Worm (Caenorhabditis elegans) whole organism, L1 larva: ENCODE measurements around the gene mrpl-11.

Experiments
- C04F5.9 ChIP-seq: sonication (generic microtip); optimal IDR thresholded peaks from 2 replicates; lab custom pipeline; 2016; ENCODE audit warnings: missing genetic modification characterization, missing compliant biosample characterization
- C16A3.4 ChIP-seq: fragments of 150-350 bp; optimal IDR thresholded peaks from 2 replicates; lab custom pipeline; 2014; ENCODE audit warnings: missing biosample characterization, missing genetic modification characterization
- F16B12.6 ChIP-seq: fragments of 150-350 bp; optimal IDR thresholded peaks from 2 replicates; lab custom pipeline; 2014; ENCODE audit warnings: missing biosample characterization, missing genetic modification characterization
- Y116A8C.19 ChIP-seq: sonication (generic microtip); optimal IDR thresholded peaks from 2 replicates; lab custom pipeline; 2016; ENCODE audit warnings: missing compliant biosample characterization, missing genetic modification characterization, borderline replicate concordance
- aha-1 ChIP-seq: fragments of 150-350 bp; optimal IDR thresholded peaks from 2 replicates; lab custom pipeline; 2014; ENCODE audit warnings: missing biosample characterization, missing genetic modification characterization
- alr-1 ChIP-seq: fragments of 200-800 bp; sonication (Bioruptor generic); optimal IDR thresholded peaks from 2 replicates; lab custom pipeline; 2018; ENCODE audit warnings: borderline replicate concordance, mild to moderate bottlenecking, missing genetic modification characterization, missing compliant biosample characterization
- aly-2 ChIP-seq: fragments of 150-350 bp; optimal IDR thresholded peaks from 2 replicates; lab custom pipeline; 2014; ENCODE audit warnings: missing biosample characterization, missing genetic modification characterization
- ceh-63 ChIP-seq: fragments of 200-800 bp; sonication (Bioruptor generic); optimal IDR thresholded peaks from 2 replicates; lab custom pipeline; 2018; ENCODE audit warnings: mild to moderate bottlenecking, missing genetic modification characterization, missing compliant biosample characterization
- ceh-82 ChIP-seq, 3 experiments: fragments of 150-350 bp in 1 of 3; sonication (generic microtip) in 2 of 3; optimal IDR thresholded peaks; 2 replicates each; lab custom pipeline; 2014 to 2017; ENCODE audit warnings: missing biosample characterization in 3 of 3, missing genetic modification characterization in 3 of 3
- ceh-88 ChIP-seq: fragments of 200-800 bp; sonication (Bioruptor generic); IDR thresholded peaks from 2 replicates; pipeline ENCODE4 v1.3.6; 2022; ENCODE audit warnings: missing genetic modification characterization, missing compliant biosample characterization
- ceh-90 ChIP-seq: sonication (generic microtip); optimal IDR thresholded peaks from 2 replicates; lab custom pipeline; 2016; ENCODE audit warnings: missing genetic modification characterization, missing compliant biosample characterization
- ces-1 ChIP-seq: fragments of 150-350 bp; optimal IDR thresholded peaks from 2 replicates; lab custom pipeline; 2014; ENCODE audit warnings: missing biosample characterization, missing genetic modification reagents, missing genetic modification characterization
- dpl-1 ChIP-seq, 3 experiments: fragments of 150-350 bp in 2 of 3; sonication (generic microtip) in 1 of 3; optimal IDR thresholded peaks; 2 replicates each; lab custom pipeline; 2014 to 2017; ENCODE audit warnings: missing biosample characterization in 3 of 3, missing genetic modification characterization in 3 of 3, missing genetic modification reagents in 3 of 3
- efl-1 ChIP-seq, 4 experiments: fragments of 150-350 bp; optimal IDR thresholded peaks in 3 of 4; peaks in 1 of 4; 1 replicate in 1 of 4; 2 replicates in 3 of 4; lab custom pipeline; 2014; ENCODE audit warnings: missing biosample characterization in 2 of 4, missing genetic modification characterization in 2 of 4, missing genetic modification reagents in 2 of 4
- egl-27 ChIP-seq, 2 experiments: fragments of 150-350 bp in 1 of 2; sonication (generic microtip); optimal IDR thresholded peaks; 3 replicates each; lab custom pipeline; 2017 to 2018; ENCODE audit warnings: missing biosample characterization in 2 of 2, missing genetic modification characterization in 2 of 2, missing genetic modification reagents in 2 of 2
- elt-2 ChIP-seq: sonication (generic microtip); optimal IDR thresholded peaks from 2 replicates; lab custom pipeline; 2016; ENCODE audit warnings: missing genetic modification characterization, mild to moderate bottlenecking, inconsistent platforms, missing compliant biosample characterization, missing genetic modification reagents
- elt-3 ChIP-seq, 6 experiments: fragments of 150-350 bp in 1 of 6; sonication (generic microtip); optimal IDR thresholded peaks; 2 replicates each; lab custom pipeline; 2017 to 2018; ENCODE audit warnings: missing biosample characterization in 6 of 6, missing genetic modification characterization in 6 of 6, inconsistent platforms in 1 of 6
- fkh-4 ChIP-seq: sonication (generic microtip); optimal IDR thresholded peaks from 2 replicates; lab custom pipeline; 2016; ENCODE audit warnings: missing compliant biosample characterization, missing genetic modification characterization, borderline replicate concordance
- fkh-8 ChIP-seq: sonication (generic microtip); optimal IDR thresholded peaks from 2 replicates; lab custom pipeline; 2016; ENCODE audit warnings: mild to moderate bottlenecking, missing genetic modification characterization, missing compliant biosample characterization
- hlh-17 ChIP-seq: fragments of 200-800 bp; sonication (Bioruptor generic); optimal IDR thresholded peaks from 2 replicates; lab custom pipeline; 2018; ENCODE audit warnings: missing genetic modification characterization, mild to moderate bottlenecking, missing compliant biosample characterization, moderate library complexity, borderline replicate concordance
- irx-1 ChIP-seq: sonication (generic microtip); optimal IDR thresholded peaks from 2 replicates; lab custom pipeline; 2016; ENCODE audit warnings: missing genetic modification characterization, missing compliant biosample characterization
- isw-1 ChIP-seq: fragments of 200-800 bp; sonication (Bioruptor generic); IDR thresholded peaks from 2 replicates; pipeline ENCODE4 v1.3.6; 2022; ENCODE audit warnings: missing genetic modification characterization, missing compliant biosample characterization
- lin-13 ChIP-seq: fragments of 150-350 bp; optimal IDR thresholded peaks from 2 replicates; lab custom pipeline; 2014; ENCODE audit warnings: missing biosample characterization, missing genetic modification reagents, missing genetic modification characterization
- lin-35 ChIP-seq, 2 experiments: fragments of 150-350 bp; optimal IDR thresholded peaks; 2 replicates each; lab custom pipeline; 2014; ENCODE audit warnings: missing biosample characterization in 2 of 2, missing genetic modification characterization in 2 of 2, missing genetic modification reagents in 2 of 2
- lin-39 ChIP-seq: fragments of 150-350 bp; optimal IDR thresholded peaks from 2 replicates; lab custom pipeline; 2014; ENCODE audit warnings: missing biosample characterization, missing genetic modification reagents, missing genetic modification characterization
- lir-3 ChIP-seq: sonication (generic microtip); optimal IDR thresholded peaks from 2 replicates; lab custom pipeline; 2016; ENCODE audit warnings: mild to moderate bottlenecking, missing genetic modification characterization, moderate library complexity, missing compliant biosample characterization; ENCODE audit not compliant: poor library complexity
- lsy-2 ChIP-seq, 2 experiments: fragments of 150-350 bp; optimal IDR thresholded peaks; 2 replicates each; lab custom pipeline; 2014; ENCODE audit warnings: missing biosample characterization in 2 of 2, missing genetic modification characterization in 2 of 2
- mab-9 ChIP-seq: fragments of 200-800 bp; sonication (Bioruptor generic); IDR thresholded peaks from 2 replicates; pipeline ENCODE4 v1.3.6; 2022; ENCODE audit warnings: missing genetic modification reagents, missing genetic modification characterization, missing compliant biosample characterization
- mdl-1 ChIP-seq, 2 experiments: fragments of 150-350 bp; optimal IDR thresholded peaks; 2 replicates each; lab custom pipeline; 2014 to 2017; ENCODE audit warnings: missing biosample characterization in 2 of 2, missing genetic modification characterization in 2 of 2, inconsistent platforms in 1 of 2
- mef-2 ChIP-seq: fragments of 150-350 bp; optimal IDR thresholded peaks from 2 replicates; lab custom pipeline; 2014; ENCODE audit warnings: missing biosample characterization, missing genetic modification characterization
- nhr-11 ChIP-seq: fragments of 150-350 bp; optimal IDR thresholded peaks from 2 replicates; lab custom pipeline; 2014; ENCODE audit warnings: missing biosample characterization, missing genetic modification characterization
- nhr-12 ChIP-seq: sonication (generic microtip); optimal IDR thresholded peaks from 2 replicates; lab custom pipeline; 2017; ENCODE audit warnings: missing biosample characterization, missing genetic modification characterization
- nhr-19 ChIP-seq: fragments of 200-800 bp; sonication (Bioruptor generic); conservative IDR thresholded peaks from 2 replicates; pipeline ENCODE4 v1.3.6; 2022; ENCODE audit warnings: missing genetic modification characterization, missing compliant biosample characterization
- nhr-20 ChIP-seq: sonication (generic microtip); optimal IDR thresholded peaks from 2 replicates; lab custom pipeline; 2016; ENCODE audit warnings: mild to moderate bottlenecking, missing genetic modification characterization, missing compliant biosample characterization
- nhr-237 ChIP-seq: fragments of 150-350 bp; optimal IDR thresholded peaks from 2 replicates; lab custom pipeline; 2014; ENCODE audit warnings: missing biosample characterization, missing genetic modification characterization
- nhr-28 ChIP-seq: fragments of 150-350 bp; optimal IDR thresholded peaks from 2 replicates; lab custom pipeline; 2014; ENCODE audit warnings: missing biosample characterization, missing genetic modification characterization
- nhr-47 ChIP-seq: sonication (generic microtip); optimal IDR thresholded peaks from 2 replicates; lab custom pipeline; 2016; ENCODE audit warnings: mild to moderate bottlenecking, missing genetic modification characterization, moderate library complexity, missing compliant biosample characterization
- nhr-84 ChIP-seq: sonication (generic microtip); optimal IDR thresholded peaks from 2 replicates; lab custom pipeline; 2017; ENCODE audit warnings: missing biosample characterization, missing genetic modification characterization
- nhr-85 ChIP-seq: sonication (generic microtip); peaks from one replicate; lab custom pipeline; 2016; ENCODE audit warnings: missing genetic modification characterization, inconsistent platforms, missing compliant biosample characterization
- pax-3 ChIP-seq: fragments of 200-800 bp; sonication (Bioruptor generic); optimal IDR thresholded peaks from 2 replicates; lab custom pipeline; 2018; ENCODE audit warnings: mild to moderate bottlenecking, missing genetic modification characterization, moderate library complexity, missing compliant biosample characterization
- rnt-1 ChIP-seq: sonication (generic microtip); optimal IDR thresholded peaks from 2 replicates; lab custom pipeline; 2016; ENCODE audit warnings: mild to moderate bottlenecking, missing genetic modification characterization, moderate library complexity, missing compliant biosample characterization
- skn-1 ChIP-seq: fragments of 150-350 bp; optimal IDR thresholded peaks from 2 replicates; lab custom pipeline; 2014; ENCODE audit warnings: missing biosample characterization, missing genetic modification characterization
- snpc-4 ChIP-seq: fragments of 150-350 bp; optimal IDR thresholded peaks from 2 replicates; lab custom pipeline; 2014; ENCODE audit warnings: missing biosample characterization, missing genetic modification characterization
- sox-4 ChIP-seq: sonication (generic microtip); optimal IDR thresholded peaks from 2 replicates; lab custom pipeline; 2016; ENCODE audit warnings: missing genetic modification characterization, missing compliant biosample characterization
- sptf-1 ChIP-seq: fragments of 150-350 bp; optimal IDR thresholded peaks from 2 replicates; lab custom pipeline; 2014; ENCODE audit warnings: missing biosample characterization, missing genetic modification characterization
- sup-37 ChIP-seq: fragments of 200-800 bp; sonication (Bioruptor generic); optimal IDR thresholded peaks from 2 replicates; lab custom pipeline; 2018; ENCODE audit warnings: mild to moderate bottlenecking, missing genetic modification characterization, missing compliant biosample characterization
- tlp-1 ChIP-seq: fragments of 150-350 bp; optimal IDR thresholded peaks from 2 replicates; lab custom pipeline; 2014; ENCODE audit warnings: missing biosample characterization, missing genetic modification characterization
- unc-86 ChIP-seq: sonication (generic microtip); optimal IDR thresholded peaks from 2 replicates; lab custom pipeline; 2016; ENCODE audit warnings: missing genetic modification characterization, missing compliant biosample characterization
- vab-15 ChIP-seq: sonication (generic microtip); optimal IDR thresholded peaks from 2 replicates; lab custom pipeline; 2017; ENCODE audit warnings: missing genotype, mild to moderate bottlenecking, missing genetic modification characterization, missing compliant biosample characterization
- zag-1 ChIP-seq: fragments of 150-350 bp; optimal IDR thresholded peaks from 2 replicates; lab custom pipeline; 2014; ENCODE audit warnings: missing biosample characterization, missing genetic modification characterization
- ztf-4 ChIP-seq: fragments of 150-350 bp; optimal IDR thresholded peaks from 2 replicates; lab custom pipeline; 2014; ENCODE audit warnings: missing biosample characterization, missing genetic modification characterization

The mrpl-11 gene

DNA sequence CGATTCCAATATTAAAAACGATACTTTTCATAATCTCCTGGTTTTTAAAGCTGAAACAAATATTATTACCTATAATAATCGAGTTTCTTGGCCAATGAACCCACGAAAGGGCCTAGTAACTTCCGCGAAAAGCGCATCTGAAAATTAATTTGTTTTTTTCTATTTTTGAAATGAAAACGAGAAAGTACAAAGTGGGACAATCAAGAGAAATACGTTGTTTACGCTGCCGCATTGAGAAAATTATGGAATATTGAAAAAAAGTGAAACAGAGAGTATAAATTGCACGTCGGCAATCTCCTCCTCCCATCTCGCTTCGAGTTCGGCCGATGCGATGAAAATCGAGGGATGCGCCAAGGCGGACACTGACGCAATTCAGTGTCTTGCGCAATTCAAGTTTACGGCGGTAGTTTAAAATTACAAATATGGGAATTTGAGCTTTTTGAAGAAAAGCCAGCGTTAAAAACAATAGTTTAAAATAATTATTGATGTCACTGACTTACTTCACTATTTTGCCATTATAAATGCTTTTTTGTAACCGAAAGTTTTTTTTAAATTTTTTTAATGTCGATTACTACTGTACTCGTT, 23.9 kb downstream of the mrpl-11 start, which contains the start of gene pdhk-2 (continued):
- TF ChIP-seq lin-13: peak; percentile 92
- TF ChIP-seq elt-3 (tag; optimal IDR thresholded peaks at IDR 0.05; lab: Kevin White, UChicago): peak in 3 of 6 experiments; percentile 35 to 89 (median 88)
- TF ChIP-seq aly-2 (tag; lab: Kevin White, UChicago): peak; percentile 78
- peak; percentile 88 for TF ChIP-seq ztf-4
- peak; percentile 92 for TF ChIP-seq irx-1
- TF ChIP-seq nhr-20 (tag; lab: Kevin White, UChicago): peak; percentile 96
- TF ChIP-seq aha-1: peak; percentile 63
- peak; percentile 69 for TF ChIP-seq mef-2 (tag; lab: Kevin White, UChicago)
- no peak for TF ChIP-seq alr-1 (tag; lab: Kevin White, UChicago)
- TF ChIP-seq dpl-1 (GFP tag; optimal IDR thresholded peaks at IDR 0.05; lab: Kevin White, UChicago): peak; percentile 99 to 100 (median 99)
- peak; percentile 68 for TF ChIP-seq mab-9
- TF ChIP-seq lin-39 (tag; lab: Kevin White, UChicago): peak; percentile 94
- TF ChIP-seq ceh-82 (tag; optimal IDR thresholded peaks at IDR 0.05; lab: Kevin White, UChicago): peak; percentile 93 to 97 (median 94)
- TF ChIP-seq egl-27 (tag; optimal IDR thresholded peaks at IDR 0.05; lab: Kevin White, UChicago): no peak
- TF ChIP-seq lir-3 (tag; lab: Kevin White, UChicago): peak; percentile 82
- peak; percentile 81 for TF ChIP-seq sox-4 (tag; lab: Kevin White, UChicago)
- TF ChIP-seq ces-1 (GFP tag; lab: Kevin White, UChicago): no peak
- TF ChIP-seq efl-1 (optimal IDR thresholded peaks at IDR 0.05; lab: Kevin White, UChicago): peak; percentile 97 to 100
- peak; percentile 99 to 100 for TF ChIP-seq efl-1 (GFP tag; optimal IDR thresholded peaks at IDR 0.05 in 1 of 2; lab: Kevin White, UChicago)
- peak; percentile 94 for TF ChIP-seq C04F5.9 (tag; lab: Kevin White, UChicago)
- peak; percentile 82 for TF ChIP-seq zag-1 (tag; lab: Kevin White, UChicago)
- peak; percentile 99 to 100 for TF ChIP-seq lin-35 (GFP tag; optimal IDR thresholded peaks at IDR 0.05; lab: Kevin White, UChicago)
- TF ChIP-seq elt-2 (tag; lab: Kevin White, UChicago): peak; percentile 85
- peak; percentile 91 for TF ChIP-seq pax-3 (tag; lab: Kevin White, UChicago)
- peak; percentile 98 for TF ChIP-seq nhr-85 (tag; lab: Kevin White, UChicago)
- no peak for TF ChIP-seq hlh-17 (GFP tag; lab: Kevin White, UChicago)
- no peak for TF ChIP-seq nhr-28 (tag; lab: Kevin White, UChicago)
- TF ChIP-seq nhr-11 (tag; lab: Kevin White, UChicago): peak; percentile 89
- peak; percentile 97 for TF ChIP-seq rnt-1 (tag; lab: Kevin White, UChicago)
- peak; percentile 78 for TF ChIP-seq ceh-88
- peak; percentile 45 for TF ChIP-seq nhr-237 (tag; lab: Kevin White, UChicago)
- TF ChIP-seq F16B12.6 (tag; lab: Kevin White, UChicago): peak; percentile 66
- no peak for TF ChIP-seq sptf-1 (tag; lab: Kevin White, UChicago)
- TF ChIP-seq mdl-1 (tag; optimal IDR thresholded peaks at IDR 0.05; lab: Kevin White, UChicago): peak in 1 of 2 experiments; percentile 85
- no peak for TF ChIP-seq nhr-12 (tag; lab: Kevin White, UChicago)
- peak; percentile 95 for TF ChIP-seq nhr-19 (GFP tag; lab: Robert Waterston, UW)
- peak; percentile 94 for TF ChIP-seq unc-86
- TF ChIP-seq Y116A8C.19 (tag; lab: Kevin White, UChicago): no peak
- TF ChIP-seq isw-1: peak; percentile 92
- peak; percentile 97 for TF ChIP-seq nhr-47
- TF ChIP-seq sup-37 (GFP tag; lab: Kevin White, UChicago): peak; percentile 91
- TF ChIP-seq ceh-63 (GFP tag; lab: Kevin White, UChicago): no peak
- no peak for TF ChIP-seq nhr-84 (tag; lab: Kevin White, UChicago)
- TF ChIP-seq vab-15 (tag; lab: Kevin White, UChicago): peak; percentile 75
- peak; percentile 52 for TF ChIP-seq ceh-90 (tag; lab: Kevin White, UChicago)
- TF ChIP-seq skn-1: peak; percentile 71
- TF ChIP-seq tlp-1 (tag; lab: Kevin White, UChicago): no peak
- TF ChIP-seq snpc-4 (tag; lab: Kevin White, UChicago): peak; percentile 84
- TF ChIP-seq lsy-2 (tag; optimal IDR thresholded peaks at IDR 0.05; lab: Kevin White, UChicago): peak; percentile 95
- TF ChIP-seq fkh-4: peak; percentile 72
- peak; percentile 97 for TF ChIP-seq C16A3.4 (tag; lab: Kevin White, UChicago)
- peak; percentile 91 for TF ChIP-seq fkh-8 (tag; lab: Kevin White, UChicago)
